Fruit fly (Drosophila melanogaster) whole organism, adult: ENCODE results near the gene ro.

Experiments
- CG11617 ChIP-seq: fragments of 200-800 bp; sonication (Bioruptor generic); optimal IDR thresholded peaks from 2 replicates; lab custom pipeline; 2017; ENCODE audit warnings: mild to moderate bottlenecking, missing biosample characterization, missing genetic modification reagents, missing genetic modification characterization
- CG12768 ChIP-seq: fragments of 200-800 bp; sonication (Bioruptor generic); optimal IDR thresholded peaks from 2 replicates; lab custom pipeline; 2017; ENCODE audit warnings: missing biosample characterization, missing genetic modification characterization, mild to moderate bottlenecking, moderate library complexity, missing genetic modification reagents
- CG14711 ChIP-seq: fragments of 200-800 bp; sonication (Bioruptor generic); optimal IDR thresholded peaks from 2 replicates; lab custom pipeline; 2018; ENCODE audit warnings: missing biosample characterization, mild to moderate bottlenecking, missing genetic modification characterization, moderate library complexity
- CG1620 ChIP-seq: fragments of 200-800 bp; sonication (Bioruptor generic); optimal IDR thresholded peaks from 2 replicates; lab custom pipeline; 2016; ENCODE audit warnings: missing biosample characterization, missing genetic modification characterization
- CG33017 ChIP-seq: fragments of 200-800 bp; sonication (Bioruptor generic); optimal IDR thresholded peaks from 2 replicates; lab custom pipeline; 2018; ENCODE audit warnings: missing biosample characterization, mild to moderate bottlenecking, missing genetic modification characterization, moderate library complexity
- CG5204 ChIP-seq: fragments of 200-800 bp; sonication (Bioruptor generic); optimal IDR thresholded peaks from 2 replicates; lab custom pipeline; 2016; ENCODE audit warnings: missing biosample characterization, missing genetic modification characterization
- CG7045 ChIP-seq: fragments of 200-800 bp; sonication (Bioruptor generic); optimal IDR thresholded peaks from 2 replicates; lab custom pipeline; 2017; ENCODE audit warnings: missing biosample characterization, mild to moderate bottlenecking, missing genetic modification characterization
- CG7101 ChIP-seq: fragments of 200-800 bp; sonication (Bioruptor generic); optimal IDR thresholded peaks from 2 replicates; lab custom pipeline; 2018; ENCODE audit warnings: missing biosample characterization, mild to moderate bottlenecking, missing genetic modification characterization, moderate library complexity
- Clk ChIP-seq: fragments of 200-800 bp; sonication (Bioruptor generic); optimal IDR thresholded peaks from 2 replicates; lab custom pipeline; 2017; ENCODE audit warnings: missing biosample characterization, missing genetic modification characterization
- Crg-1 ChIP-seq: fragments of 200-800 bp; sonication (Bioruptor generic); optimal IDR thresholded peaks from 2 replicates; lab custom pipeline; 2016; ENCODE audit warnings: missing biosample characterization, missing genetic modification characterization
- Hr96 ChIP-seq: fragments of 200-800 bp; sonication (Bioruptor generic); optimal IDR thresholded peaks from 2 replicates; lab custom pipeline; 2016; ENCODE audit warnings: missing biosample characterization, missing genetic modification characterization
- Mnt ChIP-seq: fragments of 200-800 bp; sonication (Bioruptor generic); optimal IDR thresholded peaks from 2 replicates; lab custom pipeline; 2016; ENCODE audit warnings: missing biosample characterization, mild to moderate bottlenecking, missing genetic modification characterization
- bab1 ChIP-seq: fragments of 200-800 bp; sonication (Bioruptor generic); optimal IDR thresholded peaks from 3 replicates; lab custom pipeline; 2019; ENCODE audit warnings: missing biosample characterization, mild to moderate bottlenecking, missing genetic modification characterization, moderate library complexity
- cic ChIP-seq: fragments of 200-800 bp; sonication (Bioruptor generic); optimal IDR thresholded peaks from 2 replicates; lab custom pipeline; 2017; ENCODE audit warnings: missing biosample characterization, mild to moderate bottlenecking, missing genetic modification characterization, moderate library complexity
- cnc ChIP-seq, 2 experiments: fragments of >200 bp; optimal IDR thresholded peaks; 2 replicates each; lab custom pipeline; 2017
- kay ChIP-seq: fragments of 200-800 bp; sonication (Bioruptor generic); peaks from one replicate; lab custom pipeline; 2016; ENCODE audit warnings: missing biosample characterization, missing genetic modification characterization, borderline replicate concordance
- ovo ChIP-seq: fragments of 200-800 bp; sonication (Bioruptor generic); optimal IDR thresholded peaks from 2 replicates; lab custom pipeline; 2016; ENCODE audit warnings: missing biosample characterization, missing genetic modification characterization
- pad ChIP-seq: fragments of 200-800 bp; sonication (Bioruptor generic); optimal IDR thresholded peaks from 3 replicates; lab custom pipeline; 2017; ENCODE audit warnings: missing biosample characterization, missing genetic modification characterization, mild to moderate bottlenecking, moderate library complexity, missing genetic modification reagents
- tj ChIP-seq: fragments of 200-800 bp; sonication (Bioruptor generic); optimal IDR thresholded peaks from 3 replicates; lab custom pipeline; 2017; ENCODE audit warnings: missing biosample characterization, mild to moderate bottlenecking, missing genetic modification characterization, moderate library complexity
- toe ChIP-seq: fragments of 200-800 bp; sonication (Bioruptor generic); optimal IDR thresholded peaks from 2 replicates; lab custom pipeline; 2016; ENCODE audit warnings: missing biosample characterization, missing genetic modification characterization

Gene ro

DNA sequence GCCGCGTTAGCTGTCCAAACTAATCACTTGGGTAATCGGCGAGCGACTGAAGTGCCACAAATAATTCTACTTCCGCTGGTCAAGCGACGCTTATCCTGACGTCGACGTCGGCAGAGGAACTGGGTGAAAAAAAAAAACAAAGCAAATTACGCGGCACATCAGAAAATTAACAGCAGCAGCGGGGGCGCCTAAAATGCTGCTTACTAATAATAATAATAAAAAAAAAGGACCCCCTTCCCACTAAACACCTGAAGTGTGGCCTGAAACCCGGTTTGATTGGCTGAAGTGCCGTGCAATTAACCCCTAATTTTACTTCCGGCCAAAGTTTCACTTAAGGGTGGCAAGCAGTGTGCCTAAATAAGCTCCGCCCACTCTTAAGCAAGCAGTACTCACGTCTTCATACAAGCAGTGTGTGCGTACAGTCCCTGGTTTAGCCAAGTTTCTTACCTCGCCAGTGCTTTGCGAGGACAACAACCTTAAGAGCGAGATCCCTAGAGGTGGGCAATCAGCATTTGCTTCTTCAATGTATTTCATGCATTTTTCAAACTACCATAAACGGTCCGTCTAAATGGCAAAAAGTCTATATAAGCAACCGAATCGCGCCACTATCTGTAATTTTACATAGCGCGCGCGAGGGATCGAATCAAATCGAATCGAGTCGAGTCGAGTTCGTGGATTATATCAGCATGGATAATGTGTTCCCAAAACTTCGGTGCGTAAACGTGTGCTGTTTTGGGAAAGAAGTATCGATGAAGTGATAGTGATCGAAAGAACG is at the start of gene ro, which contains the start of gene T48:
TSS of gene ro (minus strand) at position 51 of the 775 bp plus-strand sequence.
TSS of gene T48 (plus strand) at position 614 of the 775 bp plus-strand sequence.
- TF ChIP-seq Crg-1 (GFP tag; lab: Kevin White, UChicago) (peak; percentile 22), CG11617 (peak; percentile 31), CG1620 (peak; percentile 29), bab1 (peak; percentile 77), CG33017 (tag; lab: Kevin White, UChicago) (no peak), Clk (GFP tag; lab: Kevin White, UChicago) (no peak), CG7045 (GFP tag; lab: Kevin White, UChicago) (no peak), CG5204 (no peak), CG7101 (tag; lab: Kevin White, UChicago) (peak; percentile 45), tj (GFP tag; lab: Kevin White, UChicago) (peak; percentile 29), ovo (no peak), pad (GFP tag; lab: Kevin White, UChicago) (peak; percentile 56), cnc (optimal IDR thresholded peaks at IDR 0.05; lab: Kevin White, UChicago) (no peak), cic (GFP tag; lab: Kevin White, UChicago) (peak; percentile 36), CG12768 (no peak), kay (GFP tag; lab: Kevin White, UChicago) (no peak), CG14711 (no peak), Mnt (peak; percentile 21), Hr96 (GFP tag; lab: Kevin White, UChicago) (peak; percentile 38), toe (GFP tag; lab: Kevin White, UChicago) (peak; percentile 13)

DNA sequence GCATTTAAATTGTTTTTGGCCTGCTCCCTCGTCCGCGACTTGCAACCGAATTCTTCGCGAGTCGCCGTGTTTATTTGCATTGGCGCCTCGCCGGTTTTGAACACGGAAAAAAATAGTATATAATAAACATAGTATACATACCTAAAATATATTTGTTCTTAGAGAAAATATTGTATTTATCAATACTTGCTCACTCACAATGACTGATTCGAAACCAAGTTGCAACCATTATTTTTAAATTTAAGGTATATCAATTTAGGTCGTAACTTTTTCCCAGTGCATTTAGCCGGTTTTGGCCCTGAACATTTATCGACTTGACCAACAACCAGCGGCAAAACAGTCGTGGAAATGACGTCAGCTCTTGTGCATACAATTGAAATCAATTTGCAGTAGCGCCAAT is 47.5 kb upstream of the ro start:
- TF ChIP-seq CG33017 (tag; lab: Kevin White, UChicago) (peak; percentile 24), CG14711 (peak; percentile 18), Hr96 (GFP tag; lab: Kevin White, UChicago) (no peak), bab1 (peak; percentile 56), CG7045 (GFP tag; lab: Kevin White, UChicago) (peak; percentile 35), tj (GFP tag; lab: Kevin White, UChicago) (peak; percentile 21)

DNA sequence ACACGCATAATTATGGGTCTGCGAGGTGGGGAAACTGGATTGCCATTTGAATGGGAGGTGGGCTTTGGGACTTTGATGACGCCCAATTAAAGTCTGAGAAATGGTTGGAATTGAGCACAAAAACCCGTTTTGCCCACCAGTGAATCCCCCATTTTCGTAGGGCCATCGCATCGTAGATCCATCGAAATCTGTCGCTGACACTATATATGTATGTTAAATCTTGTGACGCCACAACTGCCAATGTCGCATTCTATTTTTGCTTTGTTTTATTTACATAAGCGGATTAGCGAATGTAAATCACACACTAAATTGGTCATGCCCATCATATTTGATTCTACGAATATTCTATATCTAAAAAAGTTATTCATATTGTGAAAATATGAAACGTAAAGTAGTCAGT is 45.5 kb upstream of the ro start:
- TF ChIP-seq cnc (optimal IDR thresholded peaks at IDR 0.05; lab: Kevin White, UChicago) (no peak), CG5204 (no peak), CG12768 (no peak), CG33017 (tag; lab: Kevin White, UChicago) (no peak), toe (GFP tag; lab: Kevin White, UChicago) (no peak), tj (GFP tag; lab: Kevin White, UChicago) (no peak), cic (GFP tag; lab: Kevin White, UChicago) (no peak), Clk (GFP tag; lab: Kevin White, UChicago) (no peak), bab1 (no peak), CG14711 (no peak)

DNA sequence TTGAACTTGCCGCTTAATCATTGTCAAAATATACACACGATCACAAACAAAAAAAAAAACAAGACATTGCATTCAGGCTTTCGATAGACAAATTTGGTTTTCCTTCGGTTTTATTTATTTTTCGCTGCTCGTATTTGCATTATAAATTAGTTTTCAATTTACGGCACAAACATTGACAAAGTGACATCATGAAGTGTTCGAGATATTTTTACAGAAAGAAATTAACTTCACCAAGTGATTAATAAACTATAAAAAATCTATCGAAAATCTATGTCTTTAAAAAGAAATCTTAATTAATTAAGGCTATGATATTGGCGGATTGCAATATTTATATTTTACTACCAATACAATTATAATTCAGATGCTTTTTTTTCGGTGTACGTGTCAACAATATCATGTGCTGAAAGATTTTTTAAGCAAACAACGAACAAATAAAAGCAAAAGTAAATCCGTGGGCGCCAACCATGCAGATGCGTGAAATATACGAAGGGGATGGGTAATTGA is 42.9 kb upstream of the ro start:
- no peak for TF ChIP-seq CG12768
- no peak for TF ChIP-seq CG14711
- TF ChIP-seq Hr96 (GFP tag; lab: Kevin White, UChicago), result no peak
- no peak for TF ChIP-seq CG33017 (tag; lab: Kevin White, UChicago)
- peak; percentile 15 for TF ChIP-seq kay (GFP tag; lab: Kevin White, UChicago)
- no peak for TF ChIP-seq CG11617

DNA sequence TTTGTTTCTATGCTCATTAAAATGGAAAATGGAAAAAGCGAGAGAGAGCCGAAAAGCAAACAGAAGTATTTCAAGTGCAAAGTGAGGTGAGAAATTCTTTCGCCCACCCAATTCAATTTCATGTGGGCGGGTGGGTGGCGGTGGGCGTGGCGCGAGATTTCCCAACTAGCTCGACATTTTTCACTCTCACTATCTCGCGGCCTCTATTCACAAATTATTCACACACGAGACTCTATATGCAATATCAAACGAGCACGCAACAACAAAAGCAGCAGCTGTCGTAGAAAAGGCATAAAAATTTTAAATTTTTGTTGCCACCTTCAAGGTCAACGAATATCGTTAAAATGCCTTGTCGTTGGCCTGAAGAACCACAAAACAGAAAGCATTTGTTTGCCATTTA is 37.9 kb upstream of the ro start:
- TF ChIP-seq Hr96 (GFP tag; lab: Kevin White, UChicago), result no peak
- no peak for TF ChIP-seq Crg-1 (GFP tag; lab: Kevin White, UChicago)
- no peak for TF ChIP-seq CG12768
- no peak for TF ChIP-seq CG5204
- no peak for TF ChIP-seq CG11617
- no peak for TF ChIP-seq CG1620
- TF ChIP-seq CG33017 (tag; lab: Kevin White, UChicago), result no peak
- TF ChIP-seq Mnt, result no peak
- TF ChIP-seq kay (GFP tag; lab: Kevin White, UChicago), result no peak
- no peak for TF ChIP-seq CG14711
- TF ChIP-seq CG7045 (GFP tag; lab: Kevin White, UChicago), result no peak
- no peak for TF ChIP-seq cic (GFP tag; lab: Kevin White, UChicago)
- no peak for TF ChIP-seq pad (GFP tag; lab: Kevin White, UChicago)
- no peak for TF ChIP-seq toe (GFP tag; lab: Kevin White, UChicago)
- no peak for TF ChIP-seq Clk (GFP tag; lab: Kevin White, UChicago)
- no peak for TF ChIP-seq cnc (optimal IDR thresholded peaks at IDR 0.05; lab: Kevin White, UChicago)
- no peak for TF ChIP-seq tj (GFP tag; lab: Kevin White, UChicago)
- TF ChIP-seq bab1, result no peak
- no peak for TF ChIP-seq CG7101 (tag; lab: Kevin White, UChicago)
- no peak for TF ChIP-seq ovo

DNA sequence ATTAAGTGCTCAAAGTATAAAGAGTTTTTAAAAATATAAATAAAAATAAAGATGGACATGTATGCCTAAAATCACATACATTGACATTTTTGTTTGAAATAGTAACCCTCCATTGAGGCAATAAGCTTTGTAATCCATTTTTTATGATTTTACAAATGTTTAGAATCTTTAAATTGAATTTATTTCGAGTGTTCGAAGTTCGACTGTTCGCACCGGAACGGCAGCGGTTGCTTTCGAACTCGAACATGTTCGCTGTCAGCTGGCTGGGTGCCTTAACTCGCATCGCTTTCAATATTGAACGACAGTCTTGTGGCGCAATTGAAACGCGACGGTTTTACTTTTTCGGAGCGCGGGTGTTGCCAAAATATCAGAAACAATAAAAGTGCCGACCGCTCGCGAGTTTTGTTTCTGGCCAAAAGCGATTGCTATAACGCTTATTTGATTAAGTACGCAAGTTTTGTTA is 34.5 kb upstream of the ro start, which contains the start of gene CG46339:
TSS of gene CG46339 (plus strand) at position 299 of the 463 bp plus-strand sequence.
- TF ChIP-seq ovo, result peak; percentile 50
- TF ChIP-seq CG7045 (GFP tag; lab: Kevin White, UChicago), result peak; percentile 52
- TF ChIP-seq pad (GFP tag; lab: Kevin White, UChicago), result peak; percentile 40
- TF ChIP-seq CG7101 (tag; lab: Kevin White, UChicago), result peak; percentile 54
- peak; percentile 38 for TF ChIP-seq kay (GFP tag; lab: Kevin White, UChicago)
- TF ChIP-seq Clk (GFP tag; lab: Kevin White, UChicago), result peak; percentile 11
- TF ChIP-seq cic (GFP tag; lab: Kevin White, UChicago), result peak; percentile 57
- TF ChIP-seq CG11617, result peak; percentile 78
- TF ChIP-seq CG33017 (tag; lab: Kevin White, UChicago), result peak; percentile 50
- TF ChIP-seq Mnt, result peak; percentile 59
- peak; percentile 75 for TF ChIP-seq tj (GFP tag; lab: Kevin White, UChicago)
- peak in 1 of 2 experiments; percentile 69 for TF ChIP-seq cnc (optimal IDR thresholded peaks at IDR 0.05; lab: Kevin White, UChicago)
- peak; percentile 75 for TF ChIP-seq Crg-1 (GFP tag; lab: Kevin White, UChicago)
- TF ChIP-seq CG12768, result peak; percentile 49
- no peak for TF ChIP-seq CG14711
- TF ChIP-seq toe (GFP tag; lab: Kevin White, UChicago), result no peak
- peak; percentile 6 for TF ChIP-seq Hr96 (GFP tag; lab: Kevin White, UChicago)
- TF ChIP-seq bab1, result peak; percentile 38
- peak; percentile 37 for TF ChIP-seq CG5204
- TF ChIP-seq CG1620, result peak; percentile 18
